Worm (Caenorhabditis elegans) whole organism, L1 larva: Measurements from ENCODE around the gene chpf-1.

Experiments
- C04F5.9 ChIP-seq: sonication (generic microtip); optimal IDR thresholded peaks from 2 replicates; lab custom pipeline; 2016; ENCODE audit warnings: missing genetic modification characterization, missing compliant biosample characterization
- C16A3.4 ChIP-seq: fragments of 150-350 bp; optimal IDR thresholded peaks from 2 replicates; lab custom pipeline; 2014; ENCODE audit warnings: missing biosample characterization, missing genetic modification characterization
- C34B4.2 ChIP-seq: sonication (generic microtip); optimal IDR thresholded peaks from 2 replicates; lab custom pipeline; 2017; ENCODE audit warnings: mild to moderate bottlenecking, missing genetic modification characterization, missing compliant biosample characterization
- aha-1 ChIP-seq: fragments of 150-350 bp; optimal IDR thresholded peaks from 2 replicates; lab custom pipeline; 2014; ENCODE audit warnings: missing biosample characterization, missing genetic modification characterization
- aly-2 ChIP-seq: fragments of 150-350 bp; optimal IDR thresholded peaks from 2 replicates; lab custom pipeline; 2014; ENCODE audit warnings: missing biosample characterization, missing genetic modification characterization
- blmp-1 ChIP-seq: fragments of 150-350 bp; optimal IDR thresholded peaks from 2 replicates; lab custom pipeline; 2014; ENCODE audit warnings: missing biosample characterization, missing genetic modification characterization
- ceh-8 ChIP-seq: fragments of 200-800 bp; sonication (Bioruptor generic); optimal IDR thresholded peaks from 2 replicates; lab custom pipeline; 2018; ENCODE audit warnings: mild to moderate bottlenecking, missing genetic modification characterization, moderate library complexity, missing compliant biosample characterization
- ceh-82 ChIP-seq, 3 experiments: fragments of 150-350 bp in 1 of 3; sonication (generic microtip) in 2 of 3; optimal IDR thresholded peaks; 2 replicates each; lab custom pipeline; 2014 to 2017; ENCODE audit warnings: missing biosample characterization in 3 of 3, missing genetic modification characterization in 3 of 3
- ceh-90 ChIP-seq: sonication (generic microtip); optimal IDR thresholded peaks from 2 replicates; lab custom pipeline; 2016; ENCODE audit warnings: missing genetic modification characterization, missing compliant biosample characterization
- ces-1 ChIP-seq: fragments of 150-350 bp; optimal IDR thresholded peaks from 2 replicates; lab custom pipeline; 2014; ENCODE audit warnings: missing biosample characterization, missing genetic modification reagents, missing genetic modification characterization
- dpl-1 ChIP-seq, 3 experiments: fragments of 150-350 bp in 2 of 3; sonication (generic microtip) in 1 of 3; optimal IDR thresholded peaks; 2 replicates each; lab custom pipeline; 2014 to 2017; ENCODE audit warnings: missing biosample characterization in 3 of 3, missing genetic modification characterization in 3 of 3, missing genetic modification reagents in 3 of 3
- efl-1 ChIP-seq, 4 experiments: fragments of 150-350 bp; optimal IDR thresholded peaks in 3 of 4; peaks in 1 of 4; 1 replicate in 1 of 4; 2 replicates in 3 of 4; lab custom pipeline; 2014; ENCODE audit warnings: missing biosample characterization in 2 of 4, missing genetic modification characterization in 2 of 4, missing genetic modification reagents in 2 of 4
- elt-2 ChIP-seq: sonication (generic microtip); optimal IDR thresholded peaks from 2 replicates; lab custom pipeline; 2016; ENCODE audit warnings: missing genetic modification characterization, mild to moderate bottlenecking, inconsistent platforms, missing compliant biosample characterization, missing genetic modification reagents
- fkh-10 ChIP-seq: sonication (generic microtip); optimal IDR thresholded peaks from 2 replicates; lab custom pipeline; 2017; ENCODE audit warnings: missing biosample characterization, missing genetic modification reagents, missing genetic modification characterization
- grh-1 ChIP-seq: fragments of 200-800 bp; sonication (Bioruptor generic); IDR thresholded peaks from 2 replicates; pipeline ENCODE4 v1.3.6; 2022; ENCODE audit warnings: missing genetic modification reagents, missing genetic modification characterization, missing compliant biosample characterization
- hpl-2 ChIP-seq: fragments of 150-350 bp; optimal IDR thresholded peaks from 2 replicates; lab custom pipeline; 2014; ENCODE audit warnings: missing biosample characterization, missing genetic modification reagents, missing genetic modification characterization
- isw-1 ChIP-seq: fragments of 200-800 bp; sonication (Bioruptor generic); IDR thresholded peaks from 2 replicates; pipeline ENCODE4 v1.3.6; 2022; ENCODE audit warnings: missing genetic modification characterization, missing compliant biosample characterization
- lin-15B ChIP-seq: fragments of 150-350 bp; sonication (generic microtip); optimal IDR thresholded peaks from 3 replicates; lab custom pipeline; 2014; ENCODE audit warnings: missing biosample characterization, missing genetic modification characterization
- lin-35 ChIP-seq, 2 experiments: fragments of 150-350 bp; optimal IDR thresholded peaks; 2 replicates each; lab custom pipeline; 2014; ENCODE audit warnings: missing biosample characterization in 2 of 2, missing genetic modification characterization in 2 of 2, missing genetic modification reagents in 2 of 2
- lin-39 ChIP-seq: fragments of 150-350 bp; optimal IDR thresholded peaks from 2 replicates; lab custom pipeline; 2014; ENCODE audit warnings: missing biosample characterization, missing genetic modification reagents, missing genetic modification characterization
- mab-9 ChIP-seq: fragments of 200-800 bp; sonication (Bioruptor generic); IDR thresholded peaks from 2 replicates; pipeline ENCODE4 v1.3.6; 2022; ENCODE audit warnings: missing genetic modification reagents, missing genetic modification characterization, missing compliant biosample characterization
- mef-2 ChIP-seq: fragments of 150-350 bp; optimal IDR thresholded peaks from 2 replicates; lab custom pipeline; 2014; ENCODE audit warnings: missing biosample characterization, missing genetic modification characterization
- mep-1 ChIP-seq: fragments of 150-350 bp; optimal IDR thresholded peaks from 2 replicates; lab custom pipeline; 2014; ENCODE audit warnings: missing biosample characterization, missing genetic modification characterization
- nhr-12 ChIP-seq: sonication (generic microtip); optimal IDR thresholded peaks from 2 replicates; lab custom pipeline; 2017; ENCODE audit warnings: missing biosample characterization, missing genetic modification characterization
- nhr-19 ChIP-seq: fragments of 200-800 bp; sonication (Bioruptor generic); conservative IDR thresholded peaks from 2 replicates; pipeline ENCODE4 v1.3.6; 2022; ENCODE audit warnings: missing genetic modification characterization, missing compliant biosample characterization
- nhr-77 ChIP-seq: fragments of 150-350 bp; optimal IDR thresholded peaks from 2 replicates; lab custom pipeline; 2014; ENCODE audit warnings: missing biosample characterization, missing genetic modification characterization
- nhr-84 ChIP-seq: sonication (generic microtip); optimal IDR thresholded peaks from 2 replicates; lab custom pipeline; 2017; ENCODE audit warnings: missing biosample characterization, missing genetic modification characterization
- nhr-85 ChIP-seq: sonication (generic microtip); peaks from one replicate; lab custom pipeline; 2016; ENCODE audit warnings: missing genetic modification characterization, inconsistent platforms, missing compliant biosample characterization
- pag-3 ChIP-seq: sonication (generic microtip); optimal IDR thresholded peaks from 2 replicates; lab custom pipeline; 2017; ENCODE audit warnings: missing genetic modification characterization, mild to moderate bottlenecking, missing compliant biosample characterization, antibody characterized with exemption, borderline replicate concordance; ENCODE audit not compliant: insufficient read depth
- pqm-1 ChIP-seq: sonication (generic microtip); optimal IDR thresholded peaks from 3 replicates; lab custom pipeline; 2017; ENCODE audit warnings: missing biosample characterization, missing genetic modification characterization
- snu-23 ChIP-seq: sonication (generic microtip); optimal IDR thresholded peaks from 2 replicates; lab custom pipeline; 2016; ENCODE audit warnings: missing genetic modification characterization, missing compliant biosample characterization
- sptf-1 ChIP-seq: fragments of 150-350 bp; optimal IDR thresholded peaks from 2 replicates; lab custom pipeline; 2014; ENCODE audit warnings: missing biosample characterization, missing genetic modification characterization
- unc-86 ChIP-seq: sonication (generic microtip); optimal IDR thresholded peaks from 2 replicates; lab custom pipeline; 2016; ENCODE audit warnings: missing genetic modification characterization, missing compliant biosample characterization
- unc-98 ChIP-seq: fragments of 200-800 bp; sonication (Bioruptor generic); IDR thresholded peaks from 2 replicates; pipeline ENCODE4 v1.3.6; 2022; ENCODE audit warnings: missing genetic modification characterization, missing compliant biosample characterization
- vab-15 ChIP-seq: sonication (generic microtip); optimal IDR thresholded peaks from 2 replicates; lab custom pipeline; 2017; ENCODE audit warnings: missing genotype, mild to moderate bottlenecking, missing genetic modification characterization, missing compliant biosample characterization
- zip-4 ChIP-seq: fragments of 200-800 bp; sonication (Bioruptor generic); optimal IDR thresholded peaks from 2 replicates; lab custom pipeline; 2018; ENCODE audit warnings: mild to moderate bottlenecking, missing genetic modification characterization, moderate library complexity, missing compliant biosample characterization
- ztf-11 ChIP-seq, 2 experiments: sonication (generic microtip); optimal IDR thresholded peaks; 2 replicates each; lab custom pipeline; 2016 to 2017; ENCODE audit warnings: missing genetic modification characterization in 2 of 2, missing biosample characterization in 1 of 2, missing compliant biosample characterization in 1 of 2

The chpf-1 gene

DNA sequence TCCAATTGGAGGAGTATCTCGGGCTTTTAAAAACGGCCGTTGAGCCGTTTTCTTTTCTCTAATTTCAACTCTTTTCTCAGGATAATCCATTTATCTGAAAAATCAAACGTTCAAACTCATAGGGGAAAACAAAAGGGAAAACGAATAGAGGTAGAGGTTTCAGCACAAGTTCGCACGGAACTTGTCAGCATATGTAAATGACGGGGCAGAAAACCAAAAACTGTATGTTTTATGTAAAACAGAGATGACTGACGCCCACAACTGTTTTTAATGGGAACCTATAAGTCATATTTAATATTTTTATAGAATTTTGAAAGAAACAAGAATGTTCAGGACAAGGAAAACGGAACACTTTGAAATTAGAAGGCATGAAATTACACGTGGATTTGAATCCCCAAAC, 36.9 kb downstream of the chpf-1 start, which contains the start of gene C51E3.6:
TSS of gene C51E3.6 (minus strand) at position 101 of the 400 bp plus-strand sequence.
- TF ChIP-seq aly-2 (tag; lab: Kevin White, UChicago), result no peak

DNA sequence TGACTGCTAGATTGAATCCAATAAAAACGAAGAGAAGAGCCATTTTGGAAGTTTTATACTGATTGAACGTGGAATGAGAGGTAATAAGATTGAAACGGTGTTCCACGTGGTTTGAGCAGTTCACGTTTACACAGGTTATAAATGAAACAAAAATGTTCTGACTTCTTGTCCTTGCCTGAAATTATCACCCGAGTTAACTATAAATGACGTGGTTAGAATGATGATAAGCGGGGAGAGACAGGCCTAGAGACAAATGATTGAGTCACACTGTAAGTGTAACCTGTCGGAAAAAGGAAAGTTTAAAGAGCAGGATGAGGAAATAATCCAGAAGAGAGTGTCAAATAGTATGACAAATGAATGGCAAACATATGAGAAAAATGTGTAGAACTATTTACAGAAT, 42.3 kb downstream of the chpf-1 start, which contains the start of gene C51E3.10:
TSS of gene C51E3.10 (minus strand) at position 181 of the 400 bp plus-strand sequence.
- no peak for TF ChIP-seq mep-1 (tag; lab: Kevin White, UChicago)
- no peak for TF ChIP-seq mab-9
- TF ChIP-seq nhr-84 (tag; lab: Kevin White, UChicago), result no peak
- TF ChIP-seq lin-35 (GFP tag; optimal IDR thresholded peaks at IDR 0.05; lab: Kevin White, UChicago), result peak in 1 of 2 experiments; percentile 12
- TF ChIP-seq nhr-19 (GFP tag; lab: Robert Waterston, UW), result no peak
- TF ChIP-seq elt-2, result peak; percentile 59
- no peak for TF ChIP-seq grh-1 (GFP tag; lab: Robert Waterston, UW)
- no peak for TF ChIP-seq ces-1 (GFP tag; lab: Kevin White, UChicago)
- no peak for TF ChIP-seq C34B4.2 (tag; lab: Kevin White, UChicago)
- TF ChIP-seq mef-2, result no peak
- no peak for TF ChIP-seq unc-86 (tag; lab: Kevin White, UChicago)

DNA sequence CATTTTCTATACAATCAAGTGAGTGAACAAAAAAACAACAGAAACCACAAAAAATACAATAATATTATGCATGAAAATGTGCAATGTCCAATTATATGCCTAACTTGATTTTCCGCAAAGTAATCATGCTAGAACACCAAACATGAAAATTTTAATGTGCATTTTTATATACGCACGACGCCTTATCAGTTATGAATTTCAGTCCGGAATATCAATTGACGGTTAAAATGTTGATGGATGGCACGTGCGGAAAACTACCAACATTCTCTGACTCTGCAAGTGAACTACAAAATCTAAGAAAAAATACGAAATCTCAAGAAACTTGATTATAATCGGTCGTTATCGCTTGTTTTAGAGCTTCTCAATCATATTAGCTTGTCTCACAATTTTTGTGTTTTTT, 43.3 kb downstream of the chpf-1 start:
- TF ChIP-seq nhr-77 (tag; lab: Kevin White, UChicago), result no peak
- TF ChIP-seq elt-2, result peak; percentile 65
- TF ChIP-seq ceh-82 (tag; optimal IDR thresholded peaks at IDR 0.05; lab: Kevin White, UChicago), result no peak

DNA sequence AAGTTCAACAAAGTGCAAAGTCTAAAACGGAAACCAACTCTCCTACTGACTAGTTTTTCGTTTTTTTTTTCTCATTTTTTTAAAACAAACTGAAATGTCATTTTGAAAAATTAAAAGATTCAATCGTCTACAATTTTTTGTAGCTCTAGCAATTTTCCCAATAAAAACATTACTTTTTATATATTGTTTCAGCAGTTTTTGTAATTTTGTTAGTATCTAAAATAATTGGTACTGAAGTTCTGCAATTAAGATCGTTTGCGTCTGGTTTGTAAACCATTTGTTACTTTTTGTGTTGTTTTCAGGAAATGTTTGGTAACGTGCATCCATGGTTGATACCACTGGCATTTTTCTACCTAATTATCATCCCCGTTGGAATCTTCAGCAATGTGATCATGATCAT, 44.8 kb downstream of the chpf-1 start, which contains the start of gene srsx-30:
TSS of gene srsx-30 (plus strand) at position 301 of the 400 bp plus-strand sequence.
- TF ChIP-seq C34B4.2 (tag; lab: Kevin White, UChicago) (no peak), dpl-1 (GFP tag; optimal IDR thresholded peaks at IDR 0.05; lab: Kevin White, UChicago) (no peak), ceh-90 (no peak), unc-98 (GFP tag; lab: Robert Waterston, UW) (no peak), efl-1 (optimal IDR thresholded peaks at IDR 0.05; lab: Kevin White, UChicago) (no peak), efl-1 (GFP tag; optimal IDR thresholded peaks at IDR 0.05 in 1 of 2; lab: Kevin White, UChicago) (no peak), unc-86 (tag; lab: Kevin White, UChicago) (no peak), sptf-1 (tag; lab: Kevin White, UChicago) (no peak), lin-39 (tag; lab: Kevin White, UChicago) (no peak), pag-3 (no peak), pqm-1 (tag; lab: Kevin White, UChicago) (no peak), blmp-1 (tag; lab: Kevin White, UChicago) (no peak), lin-15B (tag; lab: Kevin White, UChicago) (no peak), vab-15 (tag; lab: Kevin White, UChicago) (no peak), mef-2 (no peak), mep-1 (tag; lab: Kevin White, UChicago) (no peak), C16A3.4 (tag; lab: Kevin White, UChicago) (no peak)

DNA sequence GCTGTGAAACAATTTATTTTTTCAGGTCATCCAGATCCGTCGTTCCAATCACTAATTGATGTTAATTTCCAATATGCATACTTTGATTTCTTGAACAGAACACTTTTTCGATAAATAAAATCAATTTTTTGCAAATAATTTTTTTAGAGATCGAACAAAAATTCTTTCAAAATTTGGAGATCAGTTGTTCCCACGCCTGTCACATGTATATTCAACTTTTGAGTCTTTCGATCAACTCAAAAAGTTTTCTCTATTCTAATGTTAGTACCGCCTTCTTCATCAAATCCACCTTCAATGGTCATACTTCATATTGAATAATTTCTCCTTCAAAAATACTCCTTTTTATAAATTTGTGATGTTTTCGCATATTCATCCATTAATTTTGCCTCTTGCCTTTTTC, 48.6 kb downstream of the chpf-1 start, which contains the start of gene srsx-29:
TSS of gene srsx-29 (plus strand) at position 301 of the 400 bp plus-strand sequence.
- TF ChIP-seq lin-15B (tag; lab: Kevin White, UChicago) (no peak), snu-23 (GFP tag; lab: Kevin White, UChicago) (no peak), hpl-2 (GFP tag; lab: Kevin White, UChicago) (no peak), lin-35 (GFP tag; optimal IDR thresholded peaks at IDR 0.05; lab: Kevin White, UChicago) (no peak), zip-4 (GFP tag; lab: Kevin White, UChicago) (no peak), ceh-8 (no peak), C04F5.9 (tag; lab: Kevin White, UChicago) (no peak), nhr-12 (no peak), isw-1 (GFP tag; lab: Robert Waterston, UW) (no peak), aha-1 (tag; lab: Kevin White, UChicago) (no peak), ztf-11 (tag; optimal IDR thresholded peaks at IDR 0.05; lab: Kevin White, UChicago) (no peak), fkh-10 (GFP tag; lab: Kevin White, UChicago) (no peak), nhr-85 (tag; lab: Kevin White, UChicago) (no peak)
- TF ChIP-seq, all 84 proteins: peak for 0
